Worm (Caenorhabditis elegans): ENCODE data around the gene F44E5.5.

The F44E5.5 gene

DNA sequence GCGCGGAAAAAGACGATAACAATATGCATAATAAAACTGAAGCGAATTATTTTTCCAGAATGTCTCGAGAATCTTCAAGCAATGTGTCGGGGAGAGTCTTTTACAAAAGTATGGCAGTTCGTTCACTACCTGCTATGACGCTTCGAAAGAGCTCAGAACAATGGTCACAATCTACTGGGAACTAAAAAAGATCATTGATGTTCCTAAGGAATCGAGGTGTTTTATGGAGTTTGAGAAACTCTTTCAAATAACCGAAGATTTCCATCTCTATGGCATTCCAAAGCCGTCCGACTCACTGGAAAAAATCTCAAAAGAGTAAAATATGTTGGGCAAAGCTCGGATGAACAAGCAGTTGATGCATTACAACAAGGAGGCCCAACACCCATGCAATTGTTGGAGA lies 12.9 kb downstream of the F44E5.5 start, which contains the start of gene F44E5.15:
F44E5.15 (plus strand) TSS at position 301 of the 400 bp plus-strand sequence.
- TF ChIP-seq unc-62 (GFP tag; optimal IDR thresholded peaks at IDR 0.05) = no peak

DNA sequence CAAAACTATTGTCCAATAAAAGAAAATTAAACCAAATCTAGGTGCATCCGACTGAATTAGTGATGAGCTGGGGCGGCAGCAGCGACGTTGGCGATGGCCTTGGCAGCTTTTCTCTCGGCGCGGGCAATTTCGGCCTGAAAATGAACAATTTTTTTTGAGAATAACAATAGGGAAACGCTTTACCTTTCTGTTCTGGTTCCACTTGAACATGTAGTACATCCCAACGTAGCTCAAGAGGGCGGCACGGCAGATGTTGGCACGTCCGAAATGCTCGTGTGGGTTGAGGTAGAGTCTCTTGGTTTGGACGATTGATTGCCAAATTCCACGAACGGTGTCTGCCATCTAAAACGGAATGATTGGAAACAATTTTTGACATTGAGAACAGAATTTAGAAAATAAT lies 14.8 kb downstream of the F44E5.5 start, which contains the start of gene F44E5.1:
F44E5.1 (minus strand) TSS at position 342 of the 400 bp plus-strand sequence.
- no peak for TF ChIP-seq unc-62 (GFP tag; optimal IDR thresholded peaks at IDR 0.05)

DNA sequence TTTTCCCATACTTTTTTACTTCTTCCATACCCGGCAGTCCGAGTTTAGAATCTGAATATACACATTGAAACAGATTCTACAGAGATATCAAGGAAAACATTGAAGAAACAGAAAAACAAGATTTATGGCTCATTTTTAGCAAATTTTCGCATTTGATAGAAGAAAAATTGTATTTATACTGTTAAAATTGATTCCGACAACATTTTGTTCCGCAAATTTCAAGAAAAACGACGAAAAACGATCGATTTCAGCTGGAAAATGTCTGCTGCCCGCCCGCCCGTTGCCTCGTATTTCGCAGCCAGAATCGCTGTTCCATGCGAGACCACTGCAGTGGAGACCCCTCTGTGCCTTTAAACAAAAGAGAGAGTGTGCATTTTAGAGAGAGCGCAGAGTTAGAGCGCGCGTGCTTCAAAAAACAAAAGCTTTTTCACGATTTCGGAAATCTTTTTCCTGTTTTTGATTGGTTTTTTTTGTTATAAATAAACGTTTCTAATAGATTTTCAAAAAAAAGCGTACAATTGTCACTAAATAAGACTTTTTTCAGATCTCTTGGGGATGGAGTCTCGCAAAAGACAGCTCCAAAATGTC lies 18.5 kb downstream of the F44E5.5 start, which contains the start of the genes patr-1 and dna-2:
patr-1 (minus strand) TSS at position 51 of the 588 bp plus-strand sequence.
dna-2 (plus strand) TSS at position 538 of the 588 bp plus-strand sequence.
- no peak for TF ChIP-seq unc-62 (GFP tag; optimal IDR thresholded peaks at IDR 0.05)

DNA sequence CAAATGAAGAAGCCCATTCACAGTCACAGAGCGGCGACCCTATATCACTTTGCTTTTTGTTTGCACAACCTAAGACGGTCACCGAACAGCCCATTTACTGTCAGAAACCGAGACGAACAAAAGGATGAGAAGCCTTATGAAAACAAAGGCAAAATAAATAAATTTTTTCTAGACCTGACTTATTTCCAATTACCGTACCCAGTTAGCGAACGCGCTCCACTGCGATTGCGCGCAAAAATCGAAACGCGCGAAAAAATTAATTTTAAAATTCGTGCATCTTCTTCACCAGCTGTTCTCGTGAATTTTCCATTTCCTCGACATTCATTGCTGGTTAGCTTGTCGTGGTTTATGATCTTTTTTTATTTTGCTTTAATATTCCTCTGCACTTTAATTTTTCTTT lies 23.0 kb downstream of the F44E5.5 start, which contains the start of gene F43G6.16:
F43G6.16 (minus strand) TSS at position 141 of the 400 bp plus-strand sequence.
- no peak for TF ChIP-seq unc-62 (GFP tag; optimal IDR thresholded peaks at IDR 0.05)

DNA sequence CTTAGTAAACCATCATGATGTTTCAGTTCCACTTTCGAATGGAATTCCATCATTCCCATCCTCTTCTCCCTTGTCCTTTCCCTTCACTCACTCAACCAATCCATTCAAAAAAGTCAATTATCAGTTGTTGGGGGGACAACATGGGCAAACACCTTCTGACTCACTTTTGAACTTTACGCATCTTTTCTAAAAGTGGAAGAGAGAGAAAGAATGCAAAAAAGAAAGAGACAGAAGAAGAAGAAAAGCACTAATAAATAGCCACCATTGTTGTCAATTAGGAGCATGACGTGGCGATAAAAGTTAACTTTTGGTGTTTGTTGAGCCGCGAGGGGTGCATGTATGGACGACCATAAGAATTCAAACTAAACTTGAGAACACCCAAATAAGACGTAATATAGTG lies 28.6 kb downstream of the F44E5.5 start:
- TF ChIP-seq unc-62 (GFP tag; optimal IDR thresholded peaks at IDR 0.05) = no peak

DNA sequence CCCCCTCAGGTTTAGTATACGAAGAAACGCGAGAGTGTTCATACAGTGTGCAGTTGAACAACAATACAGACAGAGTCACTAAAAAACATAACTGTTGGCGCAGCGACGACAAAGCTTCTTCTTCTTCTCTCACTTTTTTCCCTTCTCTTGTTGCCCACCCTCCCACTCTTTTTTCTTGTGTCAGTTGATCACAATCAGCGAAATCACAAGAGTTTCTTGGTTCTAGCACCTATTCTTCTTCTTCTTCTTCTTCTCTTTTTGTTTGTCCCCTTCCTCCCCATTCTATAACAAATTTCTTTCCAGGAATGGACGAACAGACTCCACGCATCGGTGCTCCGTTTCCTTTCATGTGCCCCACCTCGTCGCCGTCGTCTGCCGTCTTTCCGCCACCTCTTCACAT lies 31.0 kb downstream of the F44E5.5 start, which contains the start of gene F43G6.4:
F43G6.4 (plus strand) TSS at position 301 of the 400 bp plus-strand sequence.
- no peak for TF ChIP-seq unc-62 (GFP tag; optimal IDR thresholded peaks at IDR 0.05)

DNA sequence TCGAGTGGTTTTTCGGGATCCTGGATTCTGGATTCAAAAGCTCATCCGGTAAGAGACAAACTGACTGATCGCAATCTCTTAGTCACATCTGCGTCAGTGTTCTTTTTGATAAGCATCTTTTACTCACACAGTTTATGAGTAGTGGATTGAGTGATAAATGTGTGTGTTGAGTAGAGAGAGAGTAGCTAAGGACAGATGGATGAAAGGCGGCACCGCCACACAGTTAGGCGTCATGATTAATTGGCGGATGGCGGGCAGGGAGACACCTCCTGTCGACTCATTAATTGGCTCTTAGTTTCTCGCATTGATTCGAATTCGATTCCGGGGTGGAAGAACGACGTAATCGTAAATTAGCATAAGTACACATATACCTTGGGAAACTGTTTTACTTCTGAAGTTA lies 34.9 kb downstream of the F44E5.5 start:
- TF ChIP-seq unc-62 (GFP tag; optimal IDR thresholded peaks at IDR 0.05) = no peak

DNA sequence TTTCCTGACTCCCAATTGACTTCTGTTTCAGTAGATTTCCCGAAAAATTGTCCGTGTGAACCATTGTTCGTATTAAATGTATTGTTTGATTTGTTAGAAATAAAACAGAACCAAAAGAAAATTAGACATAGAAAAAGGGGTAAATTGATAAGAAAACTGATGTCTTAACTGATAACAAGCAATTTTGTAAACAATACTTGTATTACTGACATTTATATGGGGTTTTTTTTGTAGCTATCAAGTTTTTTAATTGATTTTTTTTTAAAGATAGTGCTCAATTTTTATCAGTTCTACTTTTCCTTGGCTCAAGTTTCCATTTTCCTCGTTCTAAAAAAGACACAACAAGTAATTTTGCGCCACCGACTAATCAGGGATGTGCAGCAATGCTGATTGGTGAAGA lies 37.7 kb downstream of the F44E5.5 start:
- TF ChIP-seq unc-62 (GFP tag; optimal IDR thresholded peaks at IDR 0.05) = no peak

DNA sequence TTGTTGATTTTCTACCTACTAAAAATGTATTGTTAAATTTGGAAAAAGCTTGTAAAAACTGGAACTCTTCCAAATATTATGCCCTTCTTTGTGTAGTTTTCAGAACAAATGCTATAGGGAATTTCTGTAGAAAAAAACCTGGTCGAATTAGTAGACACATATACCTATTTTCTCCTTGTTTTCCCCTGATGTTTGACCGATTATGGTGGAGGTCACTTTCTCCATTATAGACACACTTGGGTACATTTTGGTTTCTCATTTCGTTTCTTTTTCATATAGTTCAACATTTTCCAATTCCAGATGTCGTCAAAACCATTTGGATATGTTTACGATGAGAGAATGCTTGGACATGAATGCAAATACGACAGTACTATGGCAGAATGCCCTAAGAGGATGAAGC lies 39.3 kb downstream of the F44E5.5 start, which contains the start of gene hda-5:
hda-5 (plus strand) TSS at position 301 of the 400 bp plus-strand sequence.
- TF ChIP-seq unc-62 (GFP tag; optimal IDR thresholded peaks at IDR 0.05) = no peak

DNA sequence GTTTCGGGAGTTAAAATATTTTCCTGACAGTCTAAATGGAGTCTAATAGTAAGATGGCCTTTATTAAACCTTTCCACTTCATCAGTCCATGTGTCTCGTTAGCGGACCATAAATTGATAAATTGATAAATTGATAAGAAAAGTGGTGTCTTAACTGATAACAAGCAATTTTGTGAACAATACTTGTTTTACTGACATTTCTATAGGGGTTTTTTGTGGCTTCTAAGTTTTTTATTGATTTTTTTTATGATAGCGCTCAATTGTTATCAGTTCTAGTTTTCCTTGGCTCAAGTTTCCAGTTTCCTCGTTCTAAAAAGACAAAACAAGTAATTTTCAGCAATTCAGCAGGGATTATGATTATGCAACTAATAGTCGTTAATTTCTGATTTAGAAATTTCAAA lies 43.0 kb downstream of the F44E5.5 start, which contains the start of gene F43G6.17:
F43G6.17 (plus strand) TSS at position 301 of the 400 bp plus-strand sequence.
- TF ChIP-seq unc-62 (GFP tag; optimal IDR thresholded peaks at IDR 0.05) = no peak

DNA sequence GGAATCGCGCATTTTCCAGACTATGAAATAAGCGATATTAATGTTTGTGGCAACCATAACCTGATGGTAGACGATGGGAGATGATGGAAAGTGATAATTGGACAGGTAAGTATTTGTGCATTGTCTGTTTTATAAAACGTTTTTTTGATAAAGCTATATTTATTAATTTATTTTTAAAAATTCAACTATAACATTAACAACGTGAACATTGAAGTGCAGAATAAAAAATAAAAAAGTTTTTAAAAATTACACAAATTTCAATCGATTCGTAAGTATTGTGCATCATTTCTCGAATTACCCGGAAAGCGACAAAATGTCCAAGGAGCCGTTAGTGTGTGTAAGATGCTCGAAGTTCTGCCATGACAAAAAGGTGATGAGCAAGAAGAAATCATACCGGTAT lies 46.8 kb downstream of the F44E5.5 start, which contains the start of gene jmjd-1.1:
jmjd-1.1 (plus strand) TSS at position 301 of the 400 bp plus-strand sequence.
- no peak for TF ChIP-seq unc-62 (GFP tag; optimal IDR thresholded peaks at IDR 0.05)

DNA sequence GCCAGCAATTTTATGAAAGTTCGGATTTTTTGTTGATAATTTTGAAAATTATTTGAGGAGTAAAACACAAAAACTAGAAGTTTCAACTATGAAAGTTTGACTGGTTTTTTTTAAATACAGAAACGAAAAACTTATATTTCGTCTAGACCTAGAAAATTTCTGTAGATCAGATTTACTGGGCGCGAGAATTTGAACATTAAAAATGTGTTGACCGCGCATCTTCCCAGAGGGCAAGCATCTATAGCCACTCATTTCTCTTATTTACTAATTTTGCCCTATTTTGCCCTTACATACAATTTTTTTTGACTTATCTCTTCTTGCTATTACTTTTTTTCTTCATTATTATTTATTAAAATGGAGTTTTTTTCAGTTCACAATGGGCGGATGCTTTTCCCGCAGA lies 49.5 kb downstream of the F44E5.5 start, which contains the start of gene F43G6.10:
F43G6.10 (plus strand) TSS at position 371 of the 400 bp plus-strand sequence.
- TF ChIP-seq unc-62 (GFP tag; optimal IDR thresholded peaks at IDR 0.05) = no peak

DNA sequence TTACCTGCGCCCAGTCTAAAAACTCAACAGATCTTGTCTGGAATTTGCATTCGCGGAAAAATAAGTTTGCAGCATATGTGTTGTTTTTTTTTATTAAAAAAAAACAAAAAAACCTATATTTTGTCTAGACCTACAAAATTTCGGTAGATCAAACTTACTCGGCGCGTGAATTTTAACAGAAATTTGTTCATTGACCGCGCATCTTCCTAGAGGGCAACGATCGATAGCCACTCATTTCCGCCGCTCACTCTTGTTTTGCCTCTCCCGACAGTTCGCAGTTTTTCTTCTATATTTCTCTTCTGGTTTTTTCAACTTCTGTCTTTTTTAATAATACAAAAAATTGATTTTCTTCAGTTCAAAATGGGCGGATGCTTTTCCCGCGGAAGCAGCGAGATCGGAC lies 51.0 kb downstream of the F44E5.5 start, which contains the start of gene F43G6.7:
F43G6.7 (plus strand) TSS at position 355 of the 400 bp plus-strand sequence.
- TF ChIP-seq unc-62 (GFP tag; optimal IDR thresholded peaks at IDR 0.05) = no peak

DNA sequence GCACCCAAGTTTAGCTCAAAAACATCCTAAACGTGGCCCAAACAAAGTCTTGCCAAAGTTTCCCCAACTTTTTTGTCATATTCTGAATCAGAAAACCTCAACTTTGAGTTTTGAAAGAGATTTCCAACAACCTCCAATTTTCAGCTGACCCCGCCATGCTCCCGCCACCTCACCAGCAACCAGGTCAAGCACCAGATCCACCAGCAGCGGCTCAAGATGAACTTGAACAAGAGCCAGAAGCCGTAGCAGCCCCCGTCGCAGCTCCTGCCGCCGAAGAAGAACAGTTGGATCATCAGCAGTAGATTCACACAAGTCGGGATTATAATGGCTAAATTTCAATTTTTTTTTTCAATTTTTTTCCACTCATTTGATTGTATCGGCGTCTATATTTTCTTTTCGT lies 51.8 kb downstream of the F44E5.5 start:
- no peak for TF ChIP-seq unc-62 (GFP tag; optimal IDR thresholded peaks at IDR 0.05)

All from whole organism, dauer.